Fruit fly (Drosophila melanogaster): Measurements from ENCODE around the gene CG6712.

The CG6712 gene

DNA sequence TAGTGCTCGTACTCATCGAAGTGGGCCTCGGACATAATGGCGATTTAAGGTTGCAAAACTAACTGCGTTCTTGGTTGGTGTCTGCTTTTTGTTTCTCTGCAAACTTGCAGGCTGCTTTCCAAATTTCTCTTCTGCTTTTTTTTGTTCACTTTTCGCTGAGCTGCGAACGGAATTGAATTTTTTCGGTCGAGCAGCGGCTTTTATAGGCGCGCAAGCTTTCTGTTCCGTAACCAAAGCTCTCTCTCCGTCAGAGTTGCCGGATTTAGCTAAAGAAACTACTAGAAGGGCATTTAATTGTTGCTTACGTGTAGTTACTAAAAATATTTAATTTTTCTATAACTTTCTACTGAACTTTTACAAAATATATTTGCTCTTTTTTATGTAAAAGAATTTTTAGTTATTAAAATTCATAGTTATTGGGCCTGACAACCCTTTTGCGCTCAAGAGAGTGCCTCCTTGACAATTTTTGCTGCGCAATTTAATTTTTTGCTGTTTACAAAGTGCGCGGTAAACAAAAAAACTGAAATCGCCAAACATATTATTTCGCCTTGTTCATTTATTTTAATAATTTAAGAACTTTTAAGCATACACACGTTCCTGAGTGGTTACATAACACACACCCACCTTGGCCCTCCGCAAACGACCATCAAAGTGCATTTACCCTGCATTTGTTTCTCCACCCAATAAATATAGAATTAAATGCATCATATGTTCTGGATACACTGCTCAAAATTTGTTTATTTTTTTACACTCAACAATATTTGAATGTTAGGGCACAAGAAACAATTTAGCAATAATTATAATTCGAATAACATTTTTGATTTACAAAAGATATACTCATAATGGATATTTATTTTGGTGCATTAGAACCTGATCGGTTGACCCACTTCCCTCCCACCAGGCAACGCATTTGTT, 50.1 kb downstream of the CG6712 start, which contains the start of gene CG6770 (continued):
- TF ChIP-seq HLH4C (GFP tag; IDR thresholded peaks at IDR 0.05; ENCODE audit: partially characterized antibody) = peak; percentile 34; the same call in 2 of the 3 replicates
- peak; percentile 56 for TF ChIP-seq CG1529 (GFP tag; optimal IDR thresholded peaks at IDR 0.05)
- TF ChIP-seq Adf1 (GFP tag; IDR thresholded peaks at IDR 0.05) = peak; percentile 62
- peak; percentile 1 for TF ChIP-seq shn (GFP tag; optimal IDR thresholded peaks at IDR 0.05)
- TF ChIP-seq Hmx (GFP tag; optimal IDR thresholded peaks at IDR 0.05) = peak; percentile 2
- peak; percentile 64 for TF ChIP-seq CG5180 (GFP tag; optimal IDR thresholded peaks at IDR 0.05)
- TF ChIP-seq Rx (GFP tag; IDR thresholded peaks at IDR 0.05) = no peak
- TF ChIP-seq nerfin-1 (tag; optimal IDR thresholded peaks at IDR 0.05) = peak; percentile 36
- TF ChIP-seq Side (GFP tag; optimal IDR thresholded peaks at IDR 0.05) = peak; percentile 38
- peak; percentile 69; the same call in 1 of the 2 replicates for TF ChIP-seq danr (GFP tag; IDR thresholded peaks at IDR 0.05)
- peak; percentile 63 for TF ChIP-seq Deaf1 (tag; optimal IDR thresholded peaks at IDR 0.05)
- TF ChIP-seq dan (GFP tag; IDR thresholded peaks at IDR 0.05) = no peak
- no peak; the same call in 1 of the 2 replicates for TF ChIP-seq Ravus (GFP tag; IDR thresholded peaks at IDR 0.05)
- TF ChIP-seq CG10147 (GFP tag; optimal IDR thresholded peaks at IDR 0.05) = peak; percentile 90
- TF ChIP-seq B-H1 (GFP tag; IDR thresholded peaks at IDR 0.05) = peak; percentile 64; the same call in 1 of the 3 replicates
- peak; percentile 56 for TF ChIP-seq nmo (GFP tag; optimal IDR thresholded peaks at IDR 0.05)
- peak; percentile 36 for TF ChIP-seq CG14710 (tag; optimal IDR thresholded peaks at IDR 0.05)
- no peak for TF ChIP-seq Atf-2 (GFP tag; optimal IDR thresholded peaks at IDR 0.05)
- TF ChIP-seq insv (GFP tag; optimal IDR thresholded peaks at IDR 0.05) = peak in 1 of 2 experiments; percentile 51
- TF ChIP-seq dati (GFP tag; IDR thresholded peaks at IDR 0.05) = 0 out of 2 replicates have a peak, but pooled peaks have one; percentile 29
- peak; percentile 70 for TF ChIP-seq peb (GFP tag; IDR thresholded peaks at IDR 0.05)
- TF ChIP-seq CG1024 (GFP tag; IDR thresholded peaks at IDR 0.05) = no peak; the same call in none of the 2 replicates
- TF ChIP-seq vnd (GFP tag; IDR thresholded peaks at IDR 0.05; ENCODE audit: partially characterized antibody) = no peak
- peak; percentile 79 for TF ChIP-seq gsb (GFP tag; IDR thresholded peaks at IDR 0.05)
- TF ChIP-seq Chrac-16 (GFP tag; optimal IDR thresholded peaks at IDR 0.05) = peak; percentile 43
- TF ChIP-seq CG2712 (tag; optimal IDR thresholded peaks at IDR 0.05) = peak; percentile 75
- TF ChIP-seq CG31365 (tag; optimal IDR thresholded peaks at IDR 0.05) = peak; percentile 25
- TF ChIP-seq Dfd (GFP tag; optimal IDR thresholded peaks at IDR 0.05) = no peak
- TF ChIP-seq psq (GFP tag; optimal IDR thresholded peaks at IDR 0.05) = no peak
- peak; percentile 21 for TF ChIP-seq CG8478 (optimal IDR thresholded peaks at IDR 0.05)
- peak; percentile 4 for TF ChIP-seq CG1792 (GFP tag; optimal IDR thresholded peaks at IDR 0.05)
- TF ChIP-seq sima (GFP tag; optimal IDR thresholded peaks at IDR 0.05) = no peak
- TF ChIP-seq sisA (GFP tag; IDR thresholded peaks at IDR 0.05) = peak; percentile 51
- peak; percentile 90 for TF ChIP-seq CG7556 (GFP tag; optimal IDR thresholded peaks at IDR 0.05)
- peak; percentile 14 for TF ChIP-seq CG31388 (GFP tag; optimal IDR thresholded peaks at IDR 0.05)
- peak; percentile 39 for TF ChIP-seq cato (GFP tag; optimal IDR thresholded peaks at IDR 0.05; ENCODE audit: borderline replicate concordance)
- peak; percentile 90 for TF ChIP-seq lbe (GFP tag; optimal IDR thresholded peaks at IDR 0.05)
- peak; percentile 58 for TF ChIP-seq CG11723 (GFP tag; optimal IDR thresholded peaks at IDR 0.05)
- no peak for TF ChIP-seq CG6254 (GFP tag; optimal IDR thresholded peaks at IDR 0.05)
- peak; percentile 70 for TF ChIP-seq Taf1 (GFP tag; IDR thresholded peaks at IDR 0.05)
- no peak for TF ChIP-seq CG10654 (GFP tag; optimal IDR thresholded peaks at IDR 0.05)
- no peak for TF ChIP-seq crp (GFP tag; optimal IDR thresholded peaks at IDR 0.05)
- TF ChIP-seq CG33213 (GFP tag; optimal IDR thresholded peaks at IDR 0.05) = peak; percentile 2
- TF ChIP-seq Rfx (GFP tag; IDR thresholded peaks at IDR 0.05) = peak; percentile 94
- TF ChIP-seq slp2 (GFP tag; optimal IDR thresholded peaks at IDR 0.05) = peak; percentile 38
- peak; percentile 92 for TF ChIP-seq Med (GFP tag)
- TF ChIP-seq pum (GFP tag; optimal IDR thresholded peaks at IDR 0.05) = no peak
- TF ChIP-seq tio (GFP tag; optimal IDR thresholded peaks at IDR 0.05) = peak; percentile 64
- peak; percentile 77; the same call in 2 of the 3 replicates for TF ChIP-seq CG11456 (GFP tag; IDR thresholded peaks at IDR 0.05)

Measured in whole organism, embryonic.